ENCODE assay signal across 2 fruit fly cellular contexts in genomic region chr3R:19664713-19665112, dm6.
TF ChIP-seq lines count a peak whose summit lies in the region.

TSS of gene CG7432 (plus strand) at chr3R:19665007.

- no peak for TF ChIP-seq CTCF in whole organism, embryonic (GFP tag; optimal IDR thresholded peaks at IDR 0.05; lab: Kevin White, UChicago)

TF ChIP-seq in whole organism, embryonic, 481 proteins besides CTCF, POLR2A, EP300 and RAD21:
- peak; percentile 89 for TF ChIP-seq Blimp-1 (GFP tag; optimal IDR thresholded peaks at IDR 0.05; lab: Kevin White, UChicago)
- TF ChIP-seq crol (GFP tag; IDR thresholded peaks at IDR 0.05; lab: Robert Waterston, UW) = peak; percentile 44; the same call in 1 of the 2 replicates
- peak; percentile 81 for TF ChIP-seq Deaf1 (tag; optimal IDR thresholded peaks at IDR 0.05; lab: Kevin White, UChicago)
- TF ChIP-seq slou (GFP tag; optimal IDR thresholded peaks at IDR 0.05; lab: Kevin White, UChicago) = no peak
- no peak for TF ChIP-seq ssp (GFP tag; IDR thresholded peaks at IDR 0.05; lab: Robert Waterston, UW)
- 0 out of 2 replicates have a peak, but pooled peaks have one; percentile 13 for TF ChIP-seq vvl (GFP tag; IDR thresholded peaks at IDR 0.05; lab: Robert Waterston, UW)
- TF ChIP-seq HLH4C (GFP tag; IDR thresholded peaks at IDR 0.05; lab: Robert Waterston, UW; ENCODE audit: partially characterized antibody) = 0 out of 3 replicates have a peak, but pooled peaks have one; percentile 19
- TF ChIP-seq CG12769 (tag; optimal IDR thresholded peaks at IDR 0.05; lab: Kevin White, UChicago) = peak; percentile 55
- 0 out of 3 replicates have a peak, but pooled peaks have one; percentile 44 for TF ChIP-seq hb (GFP tag; IDR thresholded peaks at IDR 0.05; lab: Robert Waterston, UW; ENCODE audit: partially characterized antibody)

TF ChIP-seq in whole organism, prepupa, 60 proteins besides CTCF, POLR2A, EP300 and RAD21:
- peak; percentile 10 for TF ChIP-seq Eip78C (GFP tag; lab: Kevin White, UChicago)
- peak; percentile 48 for TF ChIP-seq svp (GFP tag; lab: Kevin White, UChicago)
- peak; percentile 86 for TF ChIP-seq Blimp-1 (GFP tag; optimal IDR thresholded peaks at IDR 0.05; lab: Kevin White, UChicago)
- TF ChIP-seq Eip75B (GFP tag; optimal IDR thresholded peaks at IDR 0.05; lab: Kevin White, UChicago) = no peak
- no peak for TF ChIP-seq CG11902 (GFP tag; optimal IDR thresholded peaks at IDR 0.05; lab: Kevin White, UChicago)

Comparison
In these comparisons a context has a peak if more than half of its experiments do, and no peak if none do; other contexts are left out.
1. Of the 7 proteins assayed by ChIP-seq in both whole organism, embryonic and whole organism, prepupa: peak only in whole organism, embryonic: none; only in whole organism, prepupa: none; in both: Blimp-1; in neither: 6.